Worm (Caenorhabditis elegans) whole organism, early embryonic: ENCODE measurements around the gene Y39B6A.42.
"Not testable (repeated sequence)": the region's sequence is repeated elsewhere in the genome, so short reads cannot be mapped to it uniquely, and the experiment has no call there.

Source experiments
- B0310.2 ChIP-seq: sonication (generic microtip); optimal IDR thresholded peaks from 2 replicates; lab custom pipeline; 2016; ENCODE audit warnings: mild to moderate bottlenecking, missing genetic modification characterization, missing compliant biosample characterization
- F13C5.2 ChIP-seq: sonication (generic microtip); optimal IDR thresholded peaks from 2 replicates; lab custom pipeline; 2017; ENCODE audit warnings: mild to moderate bottlenecking, missing genetic modification characterization, inconsistent platforms, missing compliant biosample characterization
- aly-1 ChIP-seq: sonication (generic microtip); optimal IDR thresholded peaks from 2 replicates; lab custom pipeline; 2016; ENCODE audit warnings: missing genetic modification characterization, missing compliant biosample characterization
- ama-1 ChIP-seq: fragments of 150-350 bp; optimal IDR thresholded peaks from 2 replicates; lab custom pipeline; 2014
- ceh-13 ChIP-seq: fragments of 200-800 bp; sonication (Bioruptor generic); optimal IDR thresholded peaks from 2 replicates; lab custom pipeline; 2018; ENCODE audit warnings: mild to moderate bottlenecking, missing genetic modification characterization, missing compliant biosample characterization
- ets-7 ChIP-seq: sonication (generic microtip); optimal IDR thresholded peaks from 2 replicates; lab custom pipeline; 2016; ENCODE audit warnings: missing genotype, missing genetic modification characterization, missing compliant biosample characterization
- flt-1 ChIP-seq: fragments of 200-800 bp; sonication (Bioruptor generic); IDR thresholded peaks from 2 replicates; pipeline ENCODE4 v1.3.6; 2022; ENCODE audit warnings: missing genetic modification characterization, missing compliant biosample characterization
- hmg-4 ChIP-seq: fragments of 200-800 bp; sonication (Bioruptor generic); optimal IDR thresholded peaks from 2 replicates; lab custom pipeline; 2018; ENCODE audit warnings: mild to moderate bottlenecking, missing genetic modification characterization, missing compliant biosample characterization
- hnd-1 ChIP-seq: sonication (generic microtip); optimal IDR thresholded peaks from 2 replicates; lab custom pipeline; 2016; ENCODE audit warnings: missing genetic modification characterization, missing compliant biosample characterization
- sea-1 ChIP-seq: fragments of 200-800 bp; sonication (Bioruptor generic); conservative IDR thresholded peaks from 2 replicates; pipeline ENCODE4 v1.3.6; 2022; ENCODE audit warnings: missing genetic modification characterization, missing compliant biosample characterization
- tbx-37 ChIP-seq: fragments of 200-800 bp; sonication (Bioruptor generic); conservative IDR thresholded peaks from 2 replicates; pipeline ENCODE4 v1.3.6; 2022; ENCODE audit warnings: missing genetic modification reagents, missing genetic modification characterization, missing compliant biosample characterization
- tra-4 ChIP-seq: sonication (generic microtip); optimal IDR thresholded peaks from 2 replicates; lab custom pipeline; 2017; ENCODE audit warnings: missing genetic modification characterization, missing compliant biosample characterization

DNA sequence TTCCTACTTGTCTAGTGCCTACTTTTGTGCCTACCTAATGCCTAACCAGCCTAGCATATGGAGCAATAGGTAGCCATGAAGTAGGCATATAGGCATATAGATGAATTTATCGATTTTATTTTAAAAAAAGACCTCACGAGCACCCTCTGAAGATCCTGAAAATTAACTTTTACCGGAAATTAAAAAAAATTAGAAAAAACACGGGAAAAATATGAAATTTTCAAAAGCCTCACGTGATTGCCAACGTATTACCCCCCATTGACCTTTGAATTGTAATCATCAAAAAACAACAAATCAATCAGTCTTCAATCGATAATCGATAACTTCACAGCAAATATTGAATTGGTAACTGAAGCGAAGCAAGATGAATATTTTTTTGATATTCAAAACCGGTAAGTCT, 44.8 kb upstream of the Y39B6A.42 start, which contains the start of gene Y39B6A.30:
- TF ChIP-seq ets-7 (tag; lab: Kevin White, UChicago); hmg-4 (GFP tag; lab: Kevin White, UChicago); ama-1 (lab: Kevin White, UChicago); flt-1 (GFP tag; lab: Robert Waterston, UW); sea-1; tbx-37 (GFP tag; lab: Robert Waterston, UW); B0310.2 (tag; lab: Kevin White, UChicago); aly-1 (tag; lab: Kevin White, UChicago); ceh-13 (GFP tag; lab: Kevin White, UChicago); F13C5.2 (tag; lab: Kevin White, UChicago); tra-4 (tag; lab: Kevin White, UChicago); hnd-1 (tag; lab: Kevin White, UChicago): not testable (repeated sequence)
